Fruit fly (Drosophila melanogaster) whole organism, embryonic: ENCODE measurements around the gene CG43156.

ENCODE experiments used
- Atf-2 ChIP-seq: fragments of 200-800 bp; sonication (Bioruptor generic); optimal IDR thresholded peaks from 2 replicates; lab custom pipeline; 2016; ENCODE audit warnings: missing biosample characterization, missing genetic modification characterization
- BEAF-32 ChIP-seq: fragments of 200-800 bp; sonication (Bioruptor generic); optimal IDR thresholded peaks from 3 replicates; lab custom pipeline; 2017; ENCODE audit warnings: missing biosample characterization, missing genetic modification characterization, mild to moderate bottlenecking, moderate library complexity, missing genetic modification reagents
- CG10366 ChIP-seq: fragments of 200-800 bp; sonication (Bioruptor generic); IDR thresholded peaks from 2 replicates; pipeline ENCODE4 v1.3.6; 2022; ENCODE audit warnings: missing biosample characterization, missing genetic modification characterization
- CG11456 ChIP-seq: fragments of 200-800 bp; sonication (Bioruptor generic); IDR thresholded peaks from 3 replicates; pipeline ENCODE4 v1.3.6; 2022; ENCODE audit warnings: missing biosample characterization, missing genetic modification characterization
- CG11504 ChIP-seq: fragments of 200-800 bp; sonication (Bioruptor generic); optimal IDR thresholded peaks from 3 replicates; lab custom pipeline; 2019; ENCODE audit warnings: missing biosample characterization, mild to moderate bottlenecking, missing genetic modification characterization, moderate library complexity
- CG11560 ChIP-seq: fragments of 200-800 bp; sonication (Bioruptor generic); IDR thresholded peaks from 3 replicates; pipeline ENCODE4 v1.3.6; 2022; ENCODE audit warnings: missing biosample characterization, missing genetic modification characterization
- CG11723 ChIP-seq: fragments of 200-800 bp; sonication (Bioruptor generic); optimal IDR thresholded peaks from 2 replicates; lab custom pipeline; 2017; ENCODE audit warnings: missing biosample characterization, mild to moderate bottlenecking, missing genetic modification characterization
- CG13775 ChIP-seq: fragments of 200-800 bp; sonication (Bioruptor generic); optimal IDR thresholded peaks from 3 replicates; lab custom pipeline; 2017; ENCODE audit warnings: missing biosample characterization, mild to moderate bottlenecking, missing genetic modification characterization
- CG15269 ChIP-seq: fragments of 200-800 bp; sonication (Bioruptor generic); optimal IDR thresholded peaks from 2 replicates; lab custom pipeline; 2018; ENCODE audit warnings: missing biosample characterization, mild to moderate bottlenecking, missing genetic modification characterization, moderate library complexity
- CG15696 ChIP-seq: fragments of 200-800 bp; sonication (Bioruptor generic); optimal IDR thresholded peaks from 2 replicates; lab custom pipeline; 2019; ENCODE audit warnings: missing biosample characterization, mild to moderate bottlenecking, missing genetic modification characterization, moderate library complexity
- CG17912 ChIP-seq: fragments of 200-800 bp; sonication (Bioruptor generic); optimal IDR thresholded peaks from 2 replicates; lab custom pipeline; 2018; ENCODE audit warnings: missing biosample characterization, mild to moderate bottlenecking, missing genetic modification characterization
- CG2116 ChIP-seq: fragments of 200-800 bp; sonication (Bioruptor generic); optimal IDR thresholded peaks from 3 replicates; lab custom pipeline; 2018; ENCODE audit warnings: missing biosample characterization, mild to moderate bottlenecking, missing genetic modification characterization
- CG2129 ChIP-seq: fragments of 200-800 bp; sonication (Bioruptor generic); IDR thresholded peaks from 2 replicates; pipeline ENCODE4 v1.3.6; 2022; ENCODE audit warnings: missing biosample characterization, missing genetic modification characterization; ENCODE audit not compliant: partially characterized antibody
- CG2678 ChIP-seq: fragments of 200-800 bp; sonication (Bioruptor generic); optimal IDR thresholded peaks from 3 replicates; lab custom pipeline; 2019; ENCODE audit warnings: missing biosample characterization, mild to moderate bottlenecking, missing genetic modification characterization, moderate library complexity
- CG30020 ChIP-seq: fragments of 200-800 bp; optimal IDR thresholded peaks from 2 replicates; lab custom pipeline; 2019; ENCODE audit warnings: missing biosample characterization, mild to moderate bottlenecking, missing genetic modification characterization, moderate library complexity
- CG43689 ChIP-seq: fragments of 200-800 bp; sonication (Bioruptor generic); IDR thresholded peaks from 2 replicates; pipeline ENCODE4 v1.3.6; 2022; ENCODE audit warnings: missing biosample characterization, missing genetic modification characterization
- CG4617 ChIP-seq: fragments of 200-800 bp; sonication (Bioruptor generic); optimal IDR thresholded peaks from 3 replicates; lab custom pipeline; 2016; ENCODE audit warnings: missing biosample characterization, missing genetic modification characterization, borderline replicate concordance
- CG6854 ChIP-seq: fragments of 200-800 bp; sonication (Bioruptor generic); optimal IDR thresholded peaks from 3 replicates; lab custom pipeline; 2017; ENCODE audit warnings: missing biosample characterization, mild to moderate bottlenecking, missing genetic modification characterization
- CG7745 ChIP-seq: fragments of 200-800 bp; sonication (Bioruptor generic); optimal IDR thresholded peaks from 2 replicates; lab custom pipeline; 2018; ENCODE audit warnings: missing biosample characterization, mild to moderate bottlenecking, missing genetic modification characterization, moderate library complexity
- CG8290 ChIP-seq, 3 experiments: fragments of 200-800 bp; sonication (Bioruptor generic); optimal IDR thresholded peaks; 2 replicates each; lab custom pipeline; 2016 to 2019; ENCODE audit warnings: missing biosample characterization in 3 of 3, missing genetic modification characterization in 3 of 3, mild to moderate bottlenecking in 2 of 3, moderate library complexity in 1 of 3
- CG9932 ChIP-seq: fragments of 200-800 bp; sonication (Bioruptor generic); IDR thresholded peaks from 2 replicates; pipeline ENCODE4 v1.3.6; 2022; ENCODE audit warnings: missing biosample characterization, missing genetic modification characterization
- Dbx ChIP-seq: fragments of 200-800 bp; sonication (Bioruptor generic); IDR thresholded peaks from 3 replicates; pipeline ENCODE4 v1.3.6; 2022; ENCODE audit warnings: missing biosample characterization, missing genetic modification characterization
- Dref ChIP-seq: fragments of 200-800 bp; sonication (Bioruptor generic); IDR thresholded peaks from 2 replicates; pipeline ENCODE4 v1.3.6; 2022; ENCODE audit warnings: missing biosample characterization, missing genetic modification characterization
- HLH4C ChIP-seq: fragments of 200-800 bp; sonication (Bioruptor generic); IDR thresholded peaks from 3 replicates; pipeline ENCODE4 v1.3.6; 2022; ENCODE audit warnings: missing biosample characterization, missing genetic modification characterization; ENCODE audit not compliant: partially characterized antibody
- HLH54F ChIP-seq: fragments of 200-800 bp; sonication (Bioruptor generic); optimal IDR thresholded peaks from 3 replicates; lab custom pipeline; 2016; ENCODE audit warnings: missing biosample characterization, missing genetic modification characterization
- Hr78 ChIP-seq, 2 experiments: fragments of 200-800 bp in 1 of 2; fragments of >200 bp in 1 of 2; sonication (Bioruptor generic) in 1 of 2; optimal IDR thresholded peaks; 2 replicates each; lab custom pipeline; 2017 to 2019; ENCODE audit warnings: missing biosample characterization in 2 of 2, missing genetic modification characterization in 2 of 2, mild to moderate bottlenecking in 1 of 2, moderate library complexity in 1 of 2
- MBD-R2 ChIP-seq: fragments of 200-800 bp; sonication (Bioruptor generic); IDR thresholded peaks from 2 replicates; pipeline ENCODE4 v1.3.6; 2022; ENCODE audit warnings: missing biosample characterization, missing genetic modification characterization
- Med ChIP-seq: fragments of 200-800 bp; sonication (Bioruptor generic); peaks from one replicate; lab custom pipeline; 2016; ENCODE audit warnings: missing biosample characterization, missing genetic modification characterization, mild to moderate bottlenecking, inconsistent platforms, moderate library complexity
- Opbp ChIP-seq: fragments of 200-800 bp; sonication (Bioruptor generic); IDR thresholded peaks from 3 replicates; pipeline ENCODE4 v1.3.6; 2022; ENCODE audit warnings: missing biosample characterization, missing genetic modification characterization; ENCODE audit not compliant: partially characterized antibody
- Sox102F ChIP-seq: fragments of 200-800 bp; sonication (Bioruptor generic); optimal IDR thresholded peaks from 2 replicates; lab custom pipeline; 2018; ENCODE audit warnings: missing biosample characterization, mild to moderate bottlenecking, missing genetic modification characterization, moderate library complexity
- TFAM ChIP-seq: fragments of 200-800 bp; sonication (Bioruptor generic); optimal IDR thresholded peaks from 2 replicates; lab custom pipeline; 2017; ENCODE audit warnings: missing biosample characterization, missing genetic modification characterization, inconsistent platforms
- Usf ChIP-seq: fragments of 200-800 bp; sonication (Bioruptor generic); optimal IDR thresholded peaks from 2 replicates; lab custom pipeline; 2017; ENCODE audit warnings: missing genotype, missing biosample characterization, missing genetic modification characterization
- ap ChIP-seq: fragments of 200-800 bp; sonication (Bioruptor generic); IDR thresholded peaks from 2 replicates; pipeline ENCODE4 v1.3.6; 2022; ENCODE audit warnings: missing biosample characterization, missing genetic modification characterization
- ase ChIP-seq: fragments of 200-800 bp; sonication (Bioruptor generic); IDR thresholded peaks from 3 replicates; pipeline ENCODE4 v1.3.6; 2022; ENCODE audit warnings: missing biosample characterization, missing genetic modification characterization
- bigmax ChIP-seq: fragments of 200-800 bp; sonication (Bioruptor generic); optimal IDR thresholded peaks from 2 replicates; lab custom pipeline; 2018; ENCODE audit warnings: missing biosample characterization, mild to moderate bottlenecking, missing genetic modification characterization
- btn ChIP-seq: fragments of 200-800 bp; sonication (Bioruptor generic); optimal IDR thresholded peaks from 2 replicates; lab custom pipeline; 2016; ENCODE audit warnings: missing biosample characterization, missing genetic modification characterization
- cg ChIP-seq: fragments of 200-800 bp; sonication (Bioruptor generic); optimal IDR thresholded peaks from 3 replicates; lab custom pipeline; 2019; ENCODE audit warnings: missing biosample characterization, mild to moderate bottlenecking, missing genetic modification characterization, moderate library complexity
- danr ChIP-seq: fragments of 200-800 bp; sonication (Bioruptor generic); IDR thresholded peaks from 2 replicates; pipeline ENCODE4 v1.3.6; 2022; ENCODE audit warnings: missing biosample characterization, missing genetic modification characterization
- dysf ChIP-seq: fragments of 200-800 bp; sonication (Bioruptor generic); IDR thresholded peaks from 3 replicates; pipeline ENCODE4 v1.3.6; 2022; ENCODE audit warnings: missing biosample characterization, missing genetic modification characterization
- knrl ChIP-seq: fragments of 200-800 bp; sonication (Bioruptor generic); IDR thresholded peaks from 3 replicates; pipeline ENCODE4 v1.3.6; 2022; ENCODE audit warnings: missing biosample characterization, missing genetic modification characterization; ENCODE audit not compliant: partially characterized antibody
- maf-S ChIP-seq: fragments of 200-800 bp; sonication (Bioruptor generic); optimal IDR thresholded peaks from 2 replicates; lab custom pipeline; 2016; ENCODE audit warnings: missing biosample characterization, missing genetic modification characterization
- pros ChIP-seq: fragments of 200-800 bp; sonication (Bioruptor generic); optimal IDR thresholded peaks from 3 replicates; lab custom pipeline; 2019; ENCODE audit warnings: missing biosample characterization, mild to moderate bottlenecking, missing genetic modification characterization, moderate library complexity
- row ChIP-seq: fragments of 200-800 bp; sonication (Bioruptor generic); IDR thresholded peaks from 3 replicates; pipeline ENCODE4 v1.3.6; 2022; ENCODE audit warnings: missing biosample characterization, missing genetic modification characterization
- sc ChIP-seq, 3 experiments: fragments of >200 bp in 2 of 3; fragments of 200-800 bp in 1 of 3; sonication (Bioruptor generic) in 1 of 3; optimal IDR thresholded peaks; 2 replicates in 2 of 3; 3 replicates in 1 of 3; lab custom pipeline; 2017; ENCODE audit warnings: mild to moderate bottlenecking in 1 of 3, missing biosample characterization in 1 of 3, missing genetic modification characterization in 1 of 3, missing genetic modification reagents in 1 of 3
- sens-2 ChIP-seq: fragments of 200-800 bp; sonication (Bioruptor generic); IDR thresholded peaks from 2 replicates; pipeline ENCODE4 v1.3.6; 2022; ENCODE audit warnings: missing biosample characterization, missing genetic modification characterization
- trh ChIP-seq: fragments of 200-800 bp; sonication (Bioruptor generic); optimal IDR thresholded peaks from 2 replicates; lab custom pipeline; 2016; ENCODE audit warnings: missing biosample characterization, missing genetic modification characterization
- ttk ChIP-seq: fragments of 200-800 bp; sonication (Bioruptor generic); IDR thresholded peaks from 2 replicates; pipeline ENCODE4 v2.1.2; 2022; ENCODE audit warnings: missing biosample characterization, missing genetic modification characterization

CG43156 gene

DNA sequence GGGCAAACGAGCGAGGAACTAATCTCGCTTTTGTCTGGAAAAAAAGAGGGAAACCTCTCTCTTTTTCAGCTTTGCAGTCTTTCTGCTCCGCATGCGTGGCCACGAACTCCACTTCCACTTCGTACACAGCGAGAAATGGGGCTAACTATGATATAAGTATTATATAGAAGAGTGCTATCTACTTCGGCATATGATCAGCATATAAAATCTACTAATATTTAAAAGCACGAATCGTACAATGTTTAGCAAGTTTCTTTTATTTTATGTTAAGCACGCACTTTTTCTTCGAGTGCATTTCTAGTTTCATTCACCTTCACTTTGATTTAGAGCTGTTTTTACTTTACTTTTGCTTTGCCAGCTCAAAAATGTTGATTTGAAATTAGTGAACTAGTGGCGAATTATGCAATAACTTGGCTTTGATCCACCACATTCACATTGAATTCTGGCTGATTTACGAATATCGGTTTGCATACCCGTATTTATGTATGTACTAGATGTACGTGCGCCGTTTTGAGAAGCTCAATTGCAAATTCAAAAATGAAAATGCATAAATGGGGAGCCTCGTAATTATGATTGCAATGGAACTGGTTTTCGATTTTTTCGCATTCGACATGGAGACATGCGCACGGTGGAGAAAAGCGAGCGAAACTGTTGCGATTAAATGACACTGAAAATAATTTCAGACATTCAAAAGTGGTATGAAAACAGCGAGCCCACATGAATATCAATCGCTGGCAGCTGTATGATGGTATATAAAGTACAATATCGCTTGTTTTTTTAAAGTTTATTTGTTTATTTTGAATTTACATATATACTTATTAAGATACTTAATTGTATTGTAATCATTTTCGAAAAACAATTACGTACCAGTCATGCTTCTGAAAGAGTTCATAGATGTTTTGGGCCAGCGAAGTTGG, 48.9 kb downstream of the CG43156 start (continued):
- TF ChIP-seq CG17912 (GFP tag; lab: Kevin White, UChicago) (peak; percentile 70), TFAM (GFP tag; lab: Kevin White, UChicago) (peak; percentile 15), Dbx (GFP tag; lab: Robert Waterston, UW) (no peak), CG8290 (GFP tag; optimal IDR thresholded peaks at IDR 0.05; lab: Kevin White, UChicago) (peak; percentile 62), CG8290 (tag; optimal IDR thresholded peaks at IDR 0.05; lab: Kevin White, UChicago) (no peak), Med (GFP tag; lab: Kevin White, UChicago) (peak; percentile 97), CG10366 (peak; percentile 78), ap (peak; percentile 61; the same call in 1 of the 2 replicates), CG2678 (tag; lab: Kevin White, UChicago) (peak; percentile 86), CG43689 (GFP tag; lab: Robert Waterston, UW) (0 out of 2 replicates have a peak, but pooled peaks have one; percentile 17), sens-2 (GFP tag; lab: Robert Waterston, UW) (peak; percentile 57), dysf (peak; percentile 89), trh (GFP tag; lab: Kevin White, UChicago) (peak; percentile 56), BEAF-32 (GFP tag; lab: Kevin White, UChicago) (no peak), CG11456 (GFP tag; lab: Robert Waterston, UW) (peak; percentile 83), Atf-2 (GFP tag; lab: Kevin White, UChicago) (peak; percentile 9), row (GFP tag; lab: Robert Waterston, UW) (peak; percentile 79), CG2116 (GFP tag; lab: Kevin White, UChicago) (peak; percentile 16), Opbp (GFP tag; lab: Robert Waterston, UW) (no peak), CG15269 (tag; lab: Kevin White, UChicago) (peak; percentile 68), CG2129 (no peak), knrl (GFP tag; lab: Robert Waterston, UW) (no peak), HLH54F (GFP tag; lab: Kevin White, UChicago) (peak; percentile 1), Sox102F (peak; percentile 84), Usf (GFP tag; lab: Kevin White, UChicago) (peak; percentile 69), CG30020 (tag; lab: Kevin White, UChicago) (peak; percentile 49), CG11560 (tag; lab: Robert Waterston, UW) (peak; percentile 49; the same call in 2 of the 3 replicates), btn (GFP tag; lab: Kevin White, UChicago) (no peak), HLH4C (no peak), Hr78 (GFP tag; optimal IDR thresholded peaks at IDR 0.05; lab: Kevin White, UChicago) (peak in 1 of 2 experiments; percentile 72), ttk (GFP tag; lab: Robert Waterston, UW) (peak; percentile 84), pros (GFP tag; lab: Kevin White, UChicago) (no peak), Dref (GFP tag; lab: Robert Waterston, UW) (no peak), CG11504 (tag; lab: Kevin White, UChicago) (peak; percentile 89), danr (GFP tag; lab: Robert Waterston, UW) (peak; percentile 75), sc (optimal IDR thresholded peaks at IDR 0.05; lab: Kevin White, UChicago) (no peak), sc (GFP tag; optimal IDR thresholded peaks at IDR 0.05; lab: Kevin White, UChicago) (peak; percentile 55), CG7745 (no peak), ase (peak; percentile 89), bigmax (GFP tag; lab: Kevin White, UChicago) (no peak), CG15696 (tag; lab: Kevin White, UChicago) (peak; percentile 65), cg (GFP tag; lab: Kevin White, UChicago) (no peak), CG11723 (GFP tag; lab: Kevin White, UChicago) (peak; percentile 36), CG4617 (GFP tag; lab: Kevin White, UChicago) (no peak), MBD-R2 (no peak), CG6854 (GFP tag; lab: Kevin White, UChicago) (no peak), maf-S (GFP tag; lab: Kevin White, UChicago) (peak; percentile 5), CG9932 (GFP tag; lab: Robert Waterston, UW) (no peak), CG13775 (GFP tag; lab: Kevin White, UChicago) (peak; percentile 36)
